Fruit fly (Drosophila melanogaster) whole organism, embryonic: ENCODE results near the gene kdn.

Experiments
- Gsc ChIP-seq: fragments of 200-800 bp; sonication (Bioruptor generic); IDR thresholded peaks from 2 replicates; pipeline ENCODE4 v1.3.6; 2022; ENCODE audit warnings: missing biosample characterization, missing genetic modification characterization
- H15 ChIP-seq: fragments of 200-800 bp; sonication (Bioruptor generic); IDR thresholded peaks from 3 replicates; pipeline ENCODE4 v1.3.6; 2022; ENCODE audit warnings: missing biosample characterization, missing genetic modification characterization
- NK7.1 ChIP-seq: fragments of 200-800 bp; sonication (Bioruptor generic); optimal IDR thresholded peaks from 3 replicates; lab custom pipeline; 2016; ENCODE audit warnings: missing biosample characterization, missing genetic modification characterization
- da ChIP-seq: fragments of 200-800 bp; sonication (Bioruptor generic); optimal IDR thresholded peaks from 2 replicates; lab custom pipeline; 2016; ENCODE audit warnings: missing biosample characterization, missing genetic modification characterization
- mld ChIP-seq: fragments of 200-800 bp; sonication (Bioruptor generic); IDR thresholded peaks from 3 replicates; pipeline ENCODE4 v1.3.6; 2022; ENCODE audit warnings: missing biosample characterization, missing genetic modification characterization; ENCODE audit not compliant: partially characterized antibody
- slou ChIP-seq: fragments of 200-800 bp; sonication (Bioruptor generic); optimal IDR thresholded peaks from 3 replicates; lab custom pipeline; 2016; ENCODE audit warnings: missing biosample characterization, missing genetic modification characterization
- tup ChIP-seq: fragments of 200-800 bp; sonication (Bioruptor generic); optimal IDR thresholded peaks from 2 replicates; lab custom pipeline; 2016; ENCODE audit warnings: missing biosample characterization, mild to moderate bottlenecking, missing genetic modification characterization, moderate library complexity
- vvl ChIP-seq: fragments of 200-800 bp; sonication (Bioruptor generic); IDR thresholded peaks from 2 replicates; pipeline ENCODE4 v1.3.6; 2022; ENCODE audit warnings: missing biosample characterization, missing genetic modification characterization
- wek ChIP-seq: fragments of 200-800 bp; sonication (Bioruptor generic); optimal IDR thresholded peaks from 3 replicates; lab custom pipeline; 2018; ENCODE audit warnings: missing biosample characterization, mild to moderate bottlenecking, missing genetic modification characterization, moderate library complexity

dm6 chrX:6357456-6358007 is 7.1 kb downstream of the kdn start:
- TF ChIP-seq H15 (GFP tag; lab: Robert Waterston, UW) = no peak
- TF ChIP-seq tup = no peak
- no peak for TF ChIP-seq Gsc (GFP tag; lab: Robert Waterston, UW)
- no peak for TF ChIP-seq wek (GFP tag; lab: Kevin White, UChicago)
- TF ChIP-seq vvl = no peak
- no peak for TF ChIP-seq slou (GFP tag; lab: Kevin White, UChicago)
- no peak for TF ChIP-seq mld (GFP tag; lab: Robert Waterston, UW)
- TF ChIP-seq da = no peak
- TF ChIP-seq NK7.1 (GFP tag; lab: Kevin White, UChicago) = no peak
